Worm (Caenorhabditis elegans) whole organism, L4 larva: Measurements from ENCODE around the gene zim-1.

Experiments
- F49E8.2 ChIP-seq: sonication (generic microtip); optimal IDR thresholded peaks from 2 replicates; lab custom pipeline; 2016; ENCODE audit warnings: missing compliant biosample characterization, mild to moderate bottlenecking, missing genetic modification characterization, borderline replicate concordance
- T26A8.4 ChIP-seq: fragments of 200-800 bp; sonication (Bioruptor generic); IDR thresholded peaks from 2 replicates; pipeline ENCODE4 v1.3.6; 2022; ENCODE audit warnings: missing genetic modification characterization, missing compliant biosample characterization
- ZK337.2 ChIP-seq: fragments of 200-800 bp; sonication (Bioruptor generic); IDR thresholded peaks from 2 replicates; pipeline ENCODE4 v1.3.6; 2022; ENCODE audit warnings: missing genetic modification reagents, missing genetic modification characterization, missing compliant biosample characterization
- aha-1 ChIP-seq: fragments of 150-350 bp; peaks from one replicate; lab custom pipeline; 2014; ENCODE audit warnings: missing biosample characterization, missing genetic modification characterization
- ama-1 ChIP-seq: fragments of 150-350 bp; optimal IDR thresholded peaks from 2 replicates; lab custom pipeline; 2014; ENCODE audit warnings: inconsistent platforms, mixed read lengths
- arid-1 ChIP-seq: fragments of 200-800 bp; sonication (Bioruptor generic); conservative IDR thresholded peaks from 2 replicates; pipeline ENCODE4 v1.3.6; 2022; ENCODE audit warnings: missing genetic modification reagents, missing genetic modification characterization, missing compliant biosample characterization
- attf-4 ChIP-seq: sonication (generic microtip); optimal IDR thresholded peaks from 3 replicates; lab custom pipeline; 2017; ENCODE audit warnings: missing biosample characterization, missing genetic modification characterization
- ceh-82 ChIP-seq: sonication (generic microtip); optimal IDR thresholded peaks from 2 replicates; lab custom pipeline; 2017; ENCODE audit warnings: missing biosample characterization, missing genetic modification characterization
- cey-2 ChIP-seq: sonication (generic microtip); optimal IDR thresholded peaks from 3 replicates; lab custom pipeline; 2017; ENCODE audit warnings: missing genetic modification characterization, mild to moderate bottlenecking, missing compliant biosample characterization, antibody characterized with exemption, borderline replicate concordance; ENCODE audit not compliant: insufficient read depth
- daf-19 ChIP-seq: fragments of 200-800 bp; sonication (Bioruptor generic); conservative IDR thresholded peaks from 2 replicates; pipeline ENCODE4 v1.3.6; 2022; ENCODE audit warnings: missing genetic modification characterization, missing compliant biosample characterization
- daf-8 ChIP-seq: fragments of 200-800 bp; sonication (Bioruptor generic); IDR thresholded peaks from 2 replicates; pipeline ENCODE4 v1.3.6; 2022; ENCODE audit warnings: missing genetic modification characterization, missing compliant biosample characterization
- duxl-1 ChIP-seq: sonication (generic microtip); optimal IDR thresholded peaks from 2 replicates; lab custom pipeline; 2016; ENCODE audit warnings: mild to moderate bottlenecking, missing genetic modification characterization, moderate library complexity, missing compliant biosample characterization; ENCODE audit not compliant: poor library complexity
- dve-1 ChIP-seq: sonication (generic microtip); optimal IDR thresholded peaks from 2 replicates; lab custom pipeline; 2017; ENCODE audit warnings: antibody characterized with exemption, mild to moderate bottlenecking, missing genetic modification characterization, missing compliant biosample characterization; ENCODE audit not compliant: insufficient read depth
- egl-27 ChIP-seq: sonication (generic microtip); optimal IDR thresholded peaks from 3 replicates; lab custom pipeline; 2017; ENCODE audit warnings: missing biosample characterization, missing genetic modification reagents, missing genetic modification characterization
- egl-43 ChIP-seq: fragments of 200-800 bp; sonication (Bioruptor generic); IDR thresholded peaks from 2 replicates; pipeline ENCODE4 v1.3.6; 2022; ENCODE audit warnings: missing genetic modification reagents, missing genetic modification characterization, missing compliant biosample characterization
- fkh-10 ChIP-seq: fragments of 150-350 bp; optimal IDR thresholded peaks from 2 replicates; lab custom pipeline; 2014; ENCODE audit warnings: missing biosample characterization, missing genetic modification reagents, missing genetic modification characterization
- hif-1 ChIP-seq, 2 experiments: sonication (generic microtip); optimal IDR thresholded peaks; 2 replicates each; lab custom pipeline; 2016 to 2017; ENCODE audit warnings: missing compliant biosample characterization in 2 of 2, missing genetic modification characterization in 2 of 2, missing genetic modification reagents in 2 of 2, missing genotype in 2 of 2, mild to moderate bottlenecking in 1 of 2
- hmg-1.1 ChIP-seq: fragments of 200-800 bp; sonication (Bioruptor generic); IDR thresholded peaks from 2 replicates; pipeline ENCODE4 v1.3.6; 2022; ENCODE audit warnings: missing genetic modification reagents, missing genetic modification characterization, missing compliant biosample characterization
- lin-15B ChIP-seq: fragments of 150-350 bp; sonication (generic microtip); optimal IDR thresholded peaks from 3 replicates; lab custom pipeline; 2014; ENCODE audit warnings: missing biosample characterization, missing genetic modification characterization
- lin-38 ChIP-seq: fragments of 200-800 bp; sonication (Bioruptor generic); IDR thresholded peaks from 2 replicates; pipeline ENCODE4 v1.3.6; 2022; ENCODE audit warnings: missing genetic modification reagents, missing genetic modification characterization, missing compliant biosample characterization
- madf-5 ChIP-seq, 2 experiments: fragments of 200-800 bp; sonication (Bioruptor generic); IDR thresholded peaks; 2 replicates each; pipeline ENCODE4 v1.3.6; 2022; ENCODE audit warnings: missing compliant biosample characterization in 2 of 2, missing genetic modification characterization in 2 of 2
- mep-1 ChIP-seq: fragments of 150-350 bp; sonication (generic microtip); optimal IDR thresholded peaks from 3 replicates; lab custom pipeline; 2014; ENCODE audit warnings: missing biosample characterization, missing genetic modification characterization
- mes-2 ChIP-seq: sonication (generic microtip); optimal IDR thresholded peaks from 2 replicates; lab custom pipeline; 2016; ENCODE audit warnings: missing genotype, mild to moderate bottlenecking, missing genetic modification characterization, missing compliant biosample characterization; ENCODE audit not compliant: poor library complexity, severe bottlenecking
- mxl-3 ChIP-seq: fragments of 200-800 bp; sonication (Bioruptor generic); optimal IDR thresholded peaks from 2 replicates; lab custom pipeline; 2018; ENCODE audit warnings: mild to moderate bottlenecking, missing genetic modification characterization, missing compliant biosample characterization
- nhr-10 ChIP-seq: fragments of 150-350 bp; optimal IDR thresholded peaks from 2 replicates; lab custom pipeline; 2014; ENCODE audit warnings: missing biosample characterization, missing genetic modification characterization
- nhr-11 ChIP-seq: fragments of 150-350 bp; optimal IDR thresholded peaks from 2 replicates; lab custom pipeline; 2014; ENCODE audit warnings: missing biosample characterization, missing genetic modification characterization
- nhr-111 ChIP-seq: fragments of 200-800 bp; sonication (Bioruptor generic); optimal IDR thresholded peaks from 2 replicates; lab custom pipeline; 2018; ENCODE audit warnings: mild to moderate bottlenecking, missing genetic modification characterization, missing compliant biosample characterization
- nhr-237 ChIP-seq: sonication (generic microtip); optimal IDR thresholded peaks from 2 replicates; lab custom pipeline; 2017; ENCODE audit warnings: missing biosample characterization, missing genetic modification characterization
- nhr-41 ChIP-seq: fragments of 200-800 bp; sonication (Bioruptor generic); IDR thresholded peaks from 2 replicates; pipeline ENCODE4 v1.3.6; 2022; ENCODE audit warnings: missing genetic modification reagents, missing genetic modification characterization, missing compliant biosample characterization
- nhr-6 ChIP-seq: fragments of 150-350 bp; optimal IDR thresholded peaks from 2 replicates; lab custom pipeline; 2014; ENCODE audit warnings: missing biosample characterization, missing genetic modification characterization
- php-3 ChIP-seq: fragments of 200-800 bp; sonication (Bioruptor generic); IDR thresholded peaks from 2 replicates; pipeline ENCODE4 v1.3.6; 2022; ENCODE audit warnings: missing genetic modification reagents, missing genetic modification characterization, missing compliant biosample characterization
- pqm-1 ChIP-seq: sonication (generic microtip); optimal IDR thresholded peaks from 2 replicates; lab custom pipeline; 2017; ENCODE audit warnings: missing biosample characterization, missing genetic modification characterization
- rbr-2 ChIP-seq: sonication (generic microtip); optimal IDR thresholded peaks from 2 replicates; lab custom pipeline; 2016; ENCODE audit warnings: missing genotype, missing genetic modification characterization, missing compliant biosample characterization
- saeg-2 ChIP-seq: fragments of 200-800 bp; sonication (Bioruptor generic); IDR thresholded peaks from 2 replicates; pipeline ENCODE4 v1.3.6; 2022; ENCODE audit warnings: missing genetic modification reagents, missing genetic modification characterization, missing compliant biosample characterization
- set-16 ChIP-seq: fragments of 200-800 bp; sonication (Bioruptor generic); IDR thresholded peaks from 2 replicates; pipeline ENCODE4 v1.3.6; 2022; ENCODE audit warnings: missing genetic modification reagents, missing genetic modification characterization, missing compliant biosample characterization
- skn-1 ChIP-seq: fragments of 150-350 bp; optimal IDR thresholded peaks from 2 replicates; lab custom pipeline; 2014; ENCODE audit warnings: missing biosample characterization, missing genetic modification characterization
- snpc-1.2 ChIP-seq: fragments of 200-800 bp; sonication (Bioruptor generic); IDR thresholded peaks from 2 replicates; pipeline ENCODE4 v1.3.6; 2022; ENCODE audit warnings: missing genetic modification reagents, missing genetic modification characterization, missing compliant biosample characterization
- snpc-4 ChIP-seq: fragments of 150-350 bp; optimal IDR thresholded peaks from 2 replicates; lab custom pipeline; 2014; ENCODE audit warnings: missing biosample characterization, missing genetic modification characterization
- spr-1 ChIP-seq: sonication (generic microtip); optimal IDR thresholded peaks from 2 replicates; lab custom pipeline; 2016; ENCODE audit warnings: mild to moderate bottlenecking, missing genetic modification characterization, missing compliant biosample characterization
- tag-97 ChIP-seq: fragments of 200-800 bp; sonication (Bioruptor generic); IDR thresholded peaks from 2 replicates; pipeline ENCODE4 v1.3.6; 2022; ENCODE audit warnings: missing genetic modification characterization, missing compliant biosample characterization
- tra-1 ChIP-seq: fragments of 200-800 bp; sonication (Bioruptor generic); IDR thresholded peaks from 2 replicates; pipeline ENCODE4 v1.3.6; 2022; ENCODE audit warnings: missing genetic modification reagents, missing genetic modification characterization, missing compliant biosample characterization
- vab-7 ChIP-seq: fragments of 200-800 bp; sonication (Bioruptor generic); IDR thresholded peaks from 2 replicates; pipeline ENCODE4 v1.3.6; 2022; ENCODE audit warnings: missing genetic modification reagents, missing genetic modification characterization, missing compliant biosample characterization
- zag-1 ChIP-seq: fragments of 150-350 bp; optimal IDR thresholded peaks from 2 replicates; lab custom pipeline; 2014; ENCODE audit warnings: missing biosample characterization, missing genetic modification characterization
- zfp-2 ChIP-seq: sonication (generic microtip); optimal IDR thresholded peaks from 2 replicates; lab custom pipeline; 2016; ENCODE audit warnings: mild to moderate bottlenecking, missing genetic modification characterization, missing compliant biosample characterization
- zfp-3 ChIP-seq: fragments of 200-800 bp; sonication (Bioruptor generic); conservative IDR thresholded peaks from 2 replicates; pipeline ENCODE4 v1.3.6; 2022; ENCODE audit warnings: missing genetic modification reagents, missing genetic modification characterization, missing compliant biosample characterization
- zip-11 ChIP-seq: fragments of 200-800 bp; sonication (Bioruptor generic); IDR thresholded peaks from 2 replicates; pipeline ENCODE4 v1.3.6; 2022; ENCODE audit warnings: missing genetic modification characterization, missing compliant biosample characterization
- zip-2 ChIP-seq: fragments of 150-350 bp; optimal IDR thresholded peaks from 2 replicates; lab custom pipeline; 2014; ENCODE audit warnings: missing biosample characterization, missing genetic modification characterization
- ztf-11 ChIP-seq: fragments of 150-350 bp; optimal IDR thresholded peaks from 2 replicates; lab custom pipeline; 2014; ENCODE audit warnings: missing biosample characterization, missing genetic modification characterization
- ztf-7 ChIP-seq: fragments of 150-350 bp; optimal IDR thresholded peaks from 2 replicates; lab custom pipeline; 2014; ENCODE audit warnings: missing biosample characterization, missing genetic modification characterization

The zim-1 gene

DNA sequence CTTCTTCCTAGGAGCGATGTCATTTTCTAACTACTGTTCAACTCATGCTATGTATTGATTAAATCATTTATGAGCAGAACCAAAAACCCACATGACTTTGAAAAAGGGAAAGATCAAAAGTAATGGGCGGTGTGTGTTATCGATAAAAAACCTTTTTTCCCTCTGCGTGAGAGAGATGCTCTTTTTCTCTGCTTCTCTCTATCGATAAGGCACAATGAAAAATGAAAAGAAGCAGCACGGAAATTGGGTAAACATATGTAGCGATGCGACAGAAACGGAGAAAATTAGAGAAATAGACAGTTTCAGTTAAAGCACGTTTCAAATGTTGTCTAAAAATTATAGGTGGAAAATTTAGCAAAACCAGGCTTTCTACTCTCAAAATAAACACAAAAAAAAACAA is 44.5 kb upstream of the zim-1 start (continued):
- TF ChIP-seq cey-2: no peak
- 0 out of 2 replicates have a peak, but pooled peaks have one; percentile 57 for TF ChIP-seq tra-1 (GFP tag; lab: Robert Waterston, UW)
- 0 out of 2 replicates have a peak, but pooled peaks have one; percentile 37 for TF ChIP-seq zfp-3 (GFP tag; lab: Robert Waterston, UW)
- no peak for TF ChIP-seq egl-27 (tag; lab: Kevin White, UChicago)
- TF ChIP-seq nhr-10 (tag; lab: Kevin White, UChicago): peak; percentile 51
- TF ChIP-seq hmg-1.1 (GFP tag; lab: Robert Waterston, UW): peak; percentile 30; the same call in 1 of the 2 replicates
- TF ChIP-seq snpc-1.2 (GFP tag; lab: Robert Waterston, UW): no peak
- TF ChIP-seq mep-1 (tag; lab: Kevin White, UChicago): peak; percentile 47
- no peak for TF ChIP-seq zfp-2 (tag; lab: Kevin White, UChicago)
- peak; percentile 77 for TF ChIP-seq nhr-6 (tag; lab: Kevin White, UChicago)
- peak; percentile 32 for TF ChIP-seq zip-2 (tag; lab: Kevin White, UChicago)
- peak; percentile 45; the same call in 1 of the 2 replicates for TF ChIP-seq T26A8.4
- no peak for TF ChIP-seq fkh-10 (GFP tag; lab: Kevin White, UChicago)
- peak; percentile 64 for TF ChIP-seq nhr-11
- no peak for TF ChIP-seq ZK337.2 (GFP tag; lab: Robert Waterston, UW)
- peak; percentile 55; the same call in 1 of the 2 replicates for TF ChIP-seq php-3 (GFP tag; lab: Robert Waterston, UW)
- TF ChIP-seq ceh-82: no peak
- no peak for TF ChIP-seq skn-1 (tag; lab: Kevin White, UChicago)
- TF ChIP-seq dve-1 (tag; lab: Kevin White, UChicago): peak; percentile 95
- no peak for TF ChIP-seq vab-7 (GFP tag; lab: Robert Waterston, UW)
- peak; percentile 74 for TF ChIP-seq mes-2 (tag; lab: Kevin White, UChicago)

ce11 chrIV:10503750-10504232 is 43.1 kb upstream of the zim-1 start:
- TF ChIP-seq hmg-1.1 (GFP tag; lab: Robert Waterston, UW): peak; percentile 71
- TF ChIP-seq tag-97: no peak
- peak; percentile 83 for TF ChIP-seq aha-1 (tag; lab: Kevin White, UChicago)
- peak in 1 of 2 experiments; percentile 28 for TF ChIP-seq hif-1 (tag; optimal IDR thresholded peaks at IDR 0.05; lab: Kevin White, UChicago)
- TF ChIP-seq zfp-2 (tag; lab: Kevin White, UChicago): no peak
- TF ChIP-seq lin-38 (GFP tag; lab: Robert Waterston, UW): no peak
- no peak for TF ChIP-seq nhr-41
- TF ChIP-seq egl-43 (GFP tag; lab: Robert Waterston, UW): peak; percentile 79
- no peak for TF ChIP-seq mxl-3 (GFP tag; lab: Kevin White, UChicago)
- TF ChIP-seq madf-5 (GFP tag; IDR thresholded peaks at IDR 0.05; lab: Robert Waterston, UW): no peak
- no peak for TF ChIP-seq ztf-7
- TF ChIP-seq snpc-4 (tag; lab: Kevin White, UChicago): no peak
- TF ChIP-seq nhr-11: peak; percentile 90
- no peak for TF ChIP-seq attf-4 (tag; lab: Kevin White, UChicago)
- TF ChIP-seq egl-27 (tag; lab: Kevin White, UChicago): no peak
- TF ChIP-seq rbr-2: peak; percentile 74
- TF ChIP-seq saeg-2: no peak
- peak; percentile 93 for TF ChIP-seq set-16 (GFP tag; lab: Robert Waterston, UW)
- TF ChIP-seq ztf-11 (tag; lab: Kevin White, UChicago): no peak
- no peak for TF ChIP-seq F49E8.2 (tag; lab: Kevin White, UChicago)
- TF ChIP-seq daf-19 (GFP tag; lab: Robert Waterston, UW): no peak
- no peak for TF ChIP-seq zip-11 (GFP tag; lab: Robert Waterston, UW)
- no peak for TF ChIP-seq zag-1 (tag; lab: Kevin White, UChicago)
- TF ChIP-seq nhr-237 (tag; lab: Kevin White, UChicago): no peak
- TF ChIP-seq cey-2: no peak
- TF ChIP-seq duxl-1 (tag; lab: Kevin White, UChicago): no peak
- TF ChIP-seq ceh-82: no peak
- no peak for TF ChIP-seq lin-15B
- TF ChIP-seq tra-1 (GFP tag; lab: Robert Waterston, UW): 0 out of 2 replicates have a peak, but pooled peaks have one; percentile 14
- TF ChIP-seq arid-1 (GFP tag; lab: Robert Waterston, UW): no peak
- TF ChIP-seq ama-1 (lab: Kevin White, UChicago): no peak
- TF ChIP-seq zip-2 (tag; lab: Kevin White, UChicago): no peak
- peak; percentile 3 for TF ChIP-seq spr-1
- TF ChIP-seq nhr-111 (GFP tag; lab: Kevin White, UChicago): no peak
- no peak for TF ChIP-seq daf-8 (GFP tag; lab: Robert Waterston, UW)
- TF ChIP-seq pqm-1: peak; percentile 0
